Worm (Caenorhabditis elegans): ENCODE measurements around the gene Y46B2A.3.

DNA sequence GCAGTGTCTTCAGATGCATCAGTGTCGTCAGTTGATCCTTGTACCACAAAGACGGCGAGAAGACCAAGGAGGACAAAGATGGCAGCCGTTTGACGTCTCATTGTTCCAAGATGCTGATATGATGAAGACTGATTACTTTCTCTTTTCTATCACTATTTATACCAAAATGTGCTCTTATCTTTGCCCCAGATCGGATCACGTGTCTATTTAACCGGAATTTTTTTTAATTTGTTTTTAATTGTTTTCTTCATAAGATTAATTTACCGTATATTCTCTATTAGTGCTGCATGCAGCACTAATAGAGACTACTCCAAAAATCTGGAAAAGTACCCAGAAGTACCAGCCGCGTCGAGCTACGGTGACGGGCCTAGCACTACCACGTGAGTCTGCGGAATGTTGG, 52.0 kb downstream of the Y46B2A.3 start, which contains the start of gene msrp-3:
- TF ChIP-seq nhr-28 (tag; optimal IDR thresholded peaks at IDR 0.05), result no peak
- no peak for TF ChIP-seq snpc-4 (tag; optimal IDR thresholded peaks at IDR 0.05)
- TF ChIP-seq ztf-11 (tag; optimal IDR thresholded peaks at IDR 0.05), result no peak
- TF ChIP-seq lsy-2 (tag; optimal IDR thresholded peaks at IDR 0.05), result no peak
- TF ChIP-seq mep-1 (tag; optimal IDR thresholded peaks at IDR 0.05), result no peak
- TF ChIP-seq elt-3 (tag; optimal IDR thresholded peaks at IDR 0.05), result no peak
- no peak for TF ChIP-seq nhr-76 (tag; optimal IDR thresholded peaks at IDR 0.05)
